Worm (Caenorhabditis elegans) whole organism, L4 larva: ENCODE results near the gene sfrp-1.

ENCODE experiments used
- R02D3.7 ChIP-seq: fragments of 150-350 bp; sonication (generic microtip); optimal IDR thresholded peaks from 3 replicates; lab custom pipeline; 2014; ENCODE audit warnings: missing biosample characterization, missing genetic modification characterization
- T26A8.4 ChIP-seq: fragments of 200-800 bp; sonication (Bioruptor generic); IDR thresholded peaks from 2 replicates; pipeline ENCODE4 v1.3.6; 2022; ENCODE audit warnings: missing genetic modification characterization, missing compliant biosample characterization
- Y5F2A.4 ChIP-seq: fragments of 200-800 bp; sonication (Bioruptor generic); optimal IDR thresholded peaks from 2 replicates; lab custom pipeline; 2018; ENCODE audit warnings: mild to moderate bottlenecking, missing genetic modification characterization, missing compliant biosample characterization
- aha-1 ChIP-seq: fragments of 150-350 bp; peaks from one replicate; lab custom pipeline; 2014; ENCODE audit warnings: missing biosample characterization, missing genetic modification characterization
- aly-2 ChIP-seq: sonication (generic microtip); optimal IDR thresholded peaks from 2 replicates; lab custom pipeline; 2018; ENCODE audit warnings: missing biosample characterization, missing genetic modification characterization
- ceh-32 ChIP-seq: sonication (generic microtip); optimal IDR thresholded peaks from 2 replicates; lab custom pipeline; 2016; ENCODE audit warnings: mild to moderate bottlenecking, missing genetic modification characterization, missing compliant biosample characterization; ENCODE audit not compliant: poor library complexity
- ceh-82 ChIP-seq: sonication (generic microtip); optimal IDR thresholded peaks from 2 replicates; lab custom pipeline; 2017; ENCODE audit warnings: missing biosample characterization, missing genetic modification characterization
- ces-1 ChIP-seq: fragments of 150-350 bp; sonication (generic microtip); optimal IDR thresholded peaks from 4 replicates; lab custom pipeline; 2014; ENCODE audit warnings: missing biosample characterization, missing genetic modification reagents, missing genetic modification characterization
- cey-2 ChIP-seq: sonication (generic microtip); optimal IDR thresholded peaks from 3 replicates; lab custom pipeline; 2017; ENCODE audit warnings: missing genetic modification characterization, mild to moderate bottlenecking, missing compliant biosample characterization, antibody characterized with exemption, borderline replicate concordance; ENCODE audit not compliant: insufficient read depth
- daf-12 ChIP-seq: fragments of 150-350 bp; optimal IDR thresholded peaks from 2 replicates; lab custom pipeline; 2014; ENCODE audit warnings: missing biosample characterization, missing genetic modification reagents, missing genetic modification characterization
- dmd-6 ChIP-seq: fragments of 200-800 bp; sonication (Bioruptor generic); IDR thresholded peaks from 2 replicates; pipeline ENCODE4 v1.3.6; 2022; ENCODE audit warnings: missing genetic modification reagents, missing genetic modification characterization, missing compliant biosample characterization
- dpl-1 ChIP-seq: fragments of 150-350 bp; optimal IDR thresholded peaks from 2 replicates; lab custom pipeline; 2014; ENCODE audit warnings: missing biosample characterization, missing genetic modification reagents, missing genetic modification characterization
- egl-43 ChIP-seq: fragments of 200-800 bp; sonication (Bioruptor generic); IDR thresholded peaks from 2 replicates; pipeline ENCODE4 v1.3.6; 2022; ENCODE audit warnings: missing genetic modification reagents, missing genetic modification characterization, missing compliant biosample characterization
- fkh-10 ChIP-seq: fragments of 150-350 bp; optimal IDR thresholded peaks from 2 replicates; lab custom pipeline; 2014; ENCODE audit warnings: missing biosample characterization, missing genetic modification reagents, missing genetic modification characterization
- hif-1 ChIP-seq, 2 experiments: sonication (generic microtip); optimal IDR thresholded peaks; 2 replicates each; lab custom pipeline; 2016 to 2017; ENCODE audit warnings: missing compliant biosample characterization in 2 of 2, missing genetic modification characterization in 2 of 2, missing genetic modification reagents in 2 of 2, missing genotype in 2 of 2, mild to moderate bottlenecking in 1 of 2
- hmg-1.1 ChIP-seq: fragments of 200-800 bp; sonication (Bioruptor generic); IDR thresholded peaks from 2 replicates; pipeline ENCODE4 v1.3.6; 2022; ENCODE audit warnings: missing genetic modification reagents, missing genetic modification characterization, missing compliant biosample characterization
- lim-7 ChIP-seq: fragments of 200-800 bp; sonication (Bioruptor generic); IDR thresholded peaks from 2 replicates; pipeline ENCODE4 v1.3.6; 2022; ENCODE audit warnings: missing genetic modification characterization, missing compliant biosample characterization
- lin-29 ChIP-seq: fragments of 200-800 bp; sonication (Bioruptor generic); IDR thresholded peaks from 2 replicates; pipeline ENCODE4 v1.3.6; 2022; ENCODE audit warnings: missing genetic modification reagents, missing genetic modification characterization, missing compliant biosample characterization
- lin-38 ChIP-seq: fragments of 200-800 bp; sonication (Bioruptor generic); IDR thresholded peaks from 2 replicates; pipeline ENCODE4 v1.3.6; 2022; ENCODE audit warnings: missing genetic modification reagents, missing genetic modification characterization, missing compliant biosample characterization
- lir-3 ChIP-seq: sonication (generic microtip); optimal IDR thresholded peaks from 2 replicates; lab custom pipeline; 2016; ENCODE audit warnings: mild to moderate bottlenecking, missing genetic modification characterization, missing compliant biosample characterization
- lsy-2 ChIP-seq, 2 experiments: fragments of 150-350 bp in 1 of 2; sonication (generic microtip) in 1 of 2; optimal IDR thresholded peaks; 2 replicates each; lab custom pipeline; 2014 to 2017; ENCODE audit warnings: missing biosample characterization in 2 of 2, missing genetic modification characterization in 2 of 2
- madf-5 ChIP-seq, 2 experiments: fragments of 200-800 bp; sonication (Bioruptor generic); IDR thresholded peaks; 2 replicates each; pipeline ENCODE4 v1.3.6; 2022; ENCODE audit warnings: missing compliant biosample characterization in 2 of 2, missing genetic modification characterization in 2 of 2
- madf-9 ChIP-seq: fragments of 200-800 bp; sonication (Bioruptor generic); conservative IDR thresholded peaks from 2 replicates; pipeline ENCODE4 v1.3.6; 2022; ENCODE audit warnings: missing genetic modification reagents, missing genetic modification characterization, missing compliant biosample characterization
- mdl-1 ChIP-seq, 2 experiments: fragments of 150-350 bp in 1 of 2; sonication (generic microtip) in 1 of 2; optimal IDR thresholded peaks; 2 replicates each; lab custom pipeline; 2014 to 2017; ENCODE audit warnings: missing biosample characterization in 2 of 2, missing genetic modification characterization in 2 of 2
- mdt-29 ChIP-seq: fragments of 200-800 bp; sonication (Bioruptor generic); IDR thresholded peaks from 2 replicates; pipeline ENCODE4 v1.3.6; 2022; ENCODE audit warnings: missing genetic modification reagents, missing genetic modification characterization, missing compliant biosample characterization
- mes-2 ChIP-seq: sonication (generic microtip); optimal IDR thresholded peaks from 2 replicates; lab custom pipeline; 2016; ENCODE audit warnings: missing genotype, mild to moderate bottlenecking, missing genetic modification characterization, missing compliant biosample characterization; ENCODE audit not compliant: poor library complexity, severe bottlenecking
- nhr-111 ChIP-seq: fragments of 200-800 bp; sonication (Bioruptor generic); optimal IDR thresholded peaks from 2 replicates; lab custom pipeline; 2018; ENCODE audit warnings: mild to moderate bottlenecking, missing genetic modification characterization, missing compliant biosample characterization
- nhr-42 ChIP-seq: fragments of 200-800 bp; sonication (Bioruptor generic); IDR thresholded peaks from 2 replicates; pipeline ENCODE4 v1.3.6; 2022; ENCODE audit warnings: missing genetic modification characterization, missing compliant biosample characterization
- snpc-1.2 ChIP-seq: fragments of 200-800 bp; sonication (Bioruptor generic); IDR thresholded peaks from 2 replicates; pipeline ENCODE4 v1.3.6; 2022; ENCODE audit warnings: missing genetic modification reagents, missing genetic modification characterization, missing compliant biosample characterization
- tag-97 ChIP-seq: fragments of 200-800 bp; sonication (Bioruptor generic); IDR thresholded peaks from 2 replicates; pipeline ENCODE4 v1.3.6; 2022; ENCODE audit warnings: missing genetic modification characterization, missing compliant biosample characterization
- vab-7 ChIP-seq: fragments of 200-800 bp; sonication (Bioruptor generic); IDR thresholded peaks from 2 replicates; pipeline ENCODE4 v1.3.6; 2022; ENCODE audit warnings: missing genetic modification reagents, missing genetic modification characterization, missing compliant biosample characterization
- ztf-11 ChIP-seq: fragments of 150-350 bp; optimal IDR thresholded peaks from 2 replicates; lab custom pipeline; 2014; ENCODE audit warnings: missing biosample characterization, missing genetic modification characterization
- ztf-7 ChIP-seq: fragments of 150-350 bp; optimal IDR thresholded peaks from 2 replicates; lab custom pipeline; 2014; ENCODE audit warnings: missing biosample characterization, missing genetic modification characterization

The sfrp-1 gene

DNA sequence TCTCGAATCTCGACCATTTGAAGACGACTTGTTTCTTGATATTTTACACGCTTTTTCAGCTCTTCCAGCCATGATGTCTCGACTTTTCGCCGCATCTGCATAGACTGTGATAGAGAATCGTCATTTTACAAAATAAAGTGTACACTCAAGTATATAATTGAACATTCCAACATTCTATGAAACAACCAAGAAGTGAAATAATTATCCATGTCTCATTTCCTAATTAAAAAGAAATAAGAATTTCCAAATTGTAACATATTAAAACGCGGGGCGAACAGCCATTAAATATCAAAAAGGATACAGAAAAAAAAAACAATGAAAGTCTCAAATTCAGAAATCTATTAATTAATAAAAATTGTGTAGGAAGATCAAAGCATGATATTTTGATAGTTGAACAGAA is 29.2 kb downstream of the sfrp-1 start, which contains the start of gene smg-3:
smg-3 (minus strand) TSS at position 101 of the 400 bp plus-strand sequence.
- no peak for TF ChIP-seq mdl-1 (tag; optimal IDR thresholded peaks at IDR 0.05; lab: Kevin White, UChicago)
- no peak for TF ChIP-seq ceh-82
- TF ChIP-seq hif-1 (tag; optimal IDR thresholded peaks at IDR 0.05; lab: Kevin White, UChicago): no peak
- no peak for TF ChIP-seq Y5F2A.4 (GFP tag; lab: Kevin White, UChicago)
- no peak for TF ChIP-seq lin-38 (GFP tag; lab: Robert Waterston, UW)
- TF ChIP-seq fkh-10 (GFP tag; lab: Kevin White, UChicago): no peak
- no peak for TF ChIP-seq madf-9 (GFP tag; lab: Robert Waterston, UW)
- no peak for TF ChIP-seq T26A8.4 (GFP tag; lab: Robert Waterston, UW)
- no peak for TF ChIP-seq lim-7 (GFP tag; lab: Robert Waterston, UW)
- no peak for TF ChIP-seq ceh-32 (tag; lab: Kevin White, UChicago)
- TF ChIP-seq egl-43 (GFP tag; lab: Robert Waterston, UW): no peak
- no peak for TF ChIP-seq vab-7 (GFP tag; lab: Robert Waterston, UW)
- TF ChIP-seq daf-12 (tag; lab: Kevin White, UChicago): no peak
- no peak for TF ChIP-seq tag-97 (GFP tag; lab: Robert Waterston, UW)
- TF ChIP-seq, all 104 proteins: peak for 0

DNA sequence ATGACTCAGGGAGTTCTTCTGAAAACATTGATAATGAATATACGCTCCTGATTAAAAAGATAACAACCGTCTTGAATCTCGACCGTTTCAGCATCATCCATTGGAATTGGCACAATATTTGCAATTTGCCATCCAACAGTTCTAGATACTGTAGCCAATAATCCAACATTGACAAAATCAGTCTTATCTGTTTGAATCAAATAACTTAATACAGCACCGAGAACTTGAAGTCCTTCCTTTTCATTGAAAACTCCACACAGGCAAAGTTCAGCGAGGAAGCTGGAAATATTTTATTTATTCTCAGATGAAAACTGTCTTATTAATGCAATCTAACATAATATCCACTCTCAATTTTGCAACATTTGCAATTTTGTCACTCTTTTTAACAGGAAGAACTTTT is 30.0 kb downstream of the sfrp-1 start:
- no peak for TF ChIP-seq R02D3.7 (tag; lab: Kevin White, UChicago)
- peak; percentile 90 for TF ChIP-seq aha-1 (tag; lab: Kevin White, UChicago)
- TF ChIP-seq, all 104 proteins: peak for 1

DNA sequence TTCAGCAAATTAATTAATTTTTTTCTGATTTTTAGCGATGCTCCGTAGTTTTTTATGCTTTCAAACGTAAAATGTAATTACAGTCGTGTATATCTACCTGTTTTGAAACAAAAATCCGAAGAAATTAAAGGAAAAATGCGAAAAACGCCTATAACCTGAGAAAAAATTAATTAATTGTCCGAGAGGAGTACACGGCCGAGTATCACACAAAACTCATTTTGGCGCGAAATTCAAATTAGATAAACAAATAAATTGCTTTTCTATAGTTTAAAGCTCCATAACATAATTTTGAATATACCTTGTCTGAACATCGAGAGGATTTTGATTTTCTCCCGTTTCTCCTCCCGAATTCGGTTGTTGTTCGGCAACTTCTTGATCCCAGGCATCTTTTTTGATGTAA is 32.7 kb downstream of the sfrp-1 start:
- TF ChIP-seq lin-29 (GFP tag; lab: Robert Waterston, UW) (no peak), lir-3 (tag; lab: Kevin White, UChicago) (no peak), mdt-29 (GFP tag; lab: Robert Waterston, UW) (no peak), dmd-6 (GFP tag; lab: Robert Waterston, UW) (0 out of 2 replicates have a peak, but pooled peaks have one; percentile 12), lin-38 (GFP tag; lab: Robert Waterston, UW) (peak; percentile 46), snpc-1.2 (GFP tag; lab: Robert Waterston, UW) (0 out of 2 replicates have a peak, but pooled peaks have one; percentile 38), lim-7 (GFP tag; lab: Robert Waterston, UW) (no peak), nhr-42 (GFP tag; lab: Robert Waterston, UW) (no peak), madf-5 (GFP tag; IDR thresholded peaks at IDR 0.05; lab: Robert Waterston, UW) (no peak), ztf-7 (tag; lab: Kevin White, UChicago) (no peak), lsy-2 (tag; optimal IDR thresholded peaks at IDR 0.05; lab: Kevin White, UChicago) (peak in 1 of 2 experiments; percentile 52), hmg-1.1 (no peak), mes-2 (tag; lab: Kevin White, UChicago) (peak; percentile 83), dpl-1 (GFP tag; lab: Kevin White, UChicago) (peak; percentile 91), hif-1 (tag; optimal IDR thresholded peaks at IDR 0.05; lab: Kevin White, UChicago) (peak in 1 of 2 experiments; percentile 10), ztf-11 (tag; lab: Kevin White, UChicago) (no peak)

DNA sequence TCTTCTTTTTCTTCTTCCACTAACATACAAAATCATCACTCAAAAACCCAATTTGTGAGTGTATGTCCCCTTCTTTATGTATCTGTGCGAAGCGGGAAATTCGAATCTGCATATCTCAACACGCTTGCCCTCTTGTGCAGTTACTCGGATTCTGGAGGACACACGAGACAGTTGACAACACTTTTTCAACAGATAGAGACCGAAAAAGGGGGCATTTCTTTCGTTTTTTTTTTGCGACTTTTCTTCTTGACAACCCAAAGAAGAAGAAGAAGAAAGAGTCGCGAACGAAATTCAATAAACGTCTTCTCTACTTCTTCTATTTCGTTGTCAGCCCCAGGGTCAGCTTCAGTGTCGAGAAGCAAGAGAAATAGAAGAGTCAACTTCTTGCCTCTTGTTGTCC is 36.2 kb downstream of the sfrp-1 start:
- no peak for TF ChIP-seq vab-7 (GFP tag; lab: Robert Waterston, UW)
- peak; percentile 61 for TF ChIP-seq ces-1 (GFP tag; lab: Kevin White, UChicago)

DNA sequence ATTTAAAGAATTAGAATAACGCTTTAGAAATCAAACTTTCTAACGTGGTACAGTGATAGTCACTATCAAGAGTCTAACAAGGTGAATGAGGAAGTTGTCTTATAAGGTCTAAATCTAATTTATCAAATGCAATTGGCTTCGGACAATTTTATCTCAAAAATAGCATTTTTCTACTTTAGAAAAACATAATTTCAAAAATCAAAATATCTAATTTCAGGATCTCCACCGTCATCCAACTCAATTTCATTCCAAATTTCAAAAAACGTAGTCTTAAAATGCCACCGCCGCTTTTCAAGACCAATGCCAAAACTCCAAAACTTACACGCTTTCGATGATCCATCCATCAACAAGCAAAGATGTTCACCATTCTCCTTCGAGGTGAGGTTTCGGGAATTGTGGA is 37.2 kb downstream of the sfrp-1 start, which contains the start of gene Y73B6BL.270:
Y73B6BL.270 (plus strand) TSS at position 301 of the 400 bp plus-strand sequence.
- TF ChIP-seq cey-2 (tag; lab: Kevin White, UChicago) (no peak), nhr-111 (no peak), tag-97 (GFP tag; lab: Robert Waterston, UW) (no peak), aly-2 (tag; lab: Kevin White, UChicago) (no peak)
